Worm (Caenorhabditis elegans) whole organism, L4/young adult: ENCODE data around the gene pyk-2.

Source experiments
- W03F9.2 ChIP-seq: fragments of 150-350 bp; optimal IDR thresholded peaks from 2 replicates; lab custom pipeline; 2014; ENCODE audit warnings: missing biosample characterization, missing genetic modification characterization
- dao-5 ChIP-seq: sonication (generic microtip); optimal IDR thresholded peaks from 2 replicates; lab custom pipeline; 2016; ENCODE audit warnings: missing genotype, missing genetic modification characterization, moderate library complexity, missing compliant biosample characterization
- him-1 ChIP-seq: sonication (generic microtip); optimal IDR thresholded peaks from 2 replicates; lab custom pipeline; 2016; ENCODE audit warnings: missing genotype, missing genetic modification reagents, missing genetic modification characterization, missing compliant biosample characterization

- no peak for TF ChIP-seq dao-5
- TF ChIP-seq W03F9.2 (tag; lab: Kevin White, UChicago), result no peak
- TF ChIP-seq him-1 (tag; lab: Kevin White, UChicago), result no peak
Observed at ce11 chrIV:10891993-10892392, 17.7 kb upstream of the pyk-2 start, which contains the start of gene srlf-12.
